Worm (Caenorhabditis elegans): ENCODE measurements around the gene T24A6.17.
"Not testable (repeated sequence)": the region's sequence is repeated elsewhere in the genome, so short reads cannot be mapped to it uniquely, and the experiment has no call there.

The T24A6.17 gene

ce11 chrV:3575759-3576158 is 11.5 kb upstream of the T24A6.17 start, which contains the start of gene grl-27 (continued):
- TF ChIP-seq gei-17 (GFP tag; optimal IDR thresholded peaks at IDR 0.05) (no peak), lag-1 (GFP tag; IDR thresholded peaks at IDR 0.05) (no peak), pha-4 (tag; optimal IDR thresholded peaks at IDR 0.05) (no peak), attf-3 (GFP tag; conservative IDR thresholded peaks at IDR 0.05) (no peak), madf-8 (GFP tag; conservative IDR thresholded peaks at IDR 0.05) (no peak)

DNA sequence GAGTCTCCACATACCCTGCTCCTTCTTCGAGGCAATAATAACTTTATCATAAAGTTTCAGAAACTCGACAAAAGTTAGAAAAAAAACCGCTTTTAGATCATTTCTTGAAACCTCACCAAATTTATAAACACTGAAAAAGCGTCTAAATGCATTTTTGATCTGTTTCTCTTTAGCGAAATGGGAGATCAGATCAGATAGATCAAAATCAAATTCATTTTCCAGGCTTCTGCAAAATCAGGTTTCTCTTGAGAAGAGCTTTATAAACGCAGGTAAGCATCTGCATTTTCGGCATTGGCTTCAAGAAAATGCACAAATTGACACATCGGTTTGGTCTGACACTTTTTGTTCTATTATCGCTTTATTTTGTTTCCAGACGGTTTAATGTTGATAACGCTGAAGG is 8.2 kb upstream of the T24A6.17 start, which contains the start of gene F40C5.1:
F40C5.1 (plus strand) TSS at position 301 of the 400 bp plus-strand sequence.
- TF ChIP-seq F22D6.2 (tag; optimal IDR thresholded peaks at IDR 0.05); F49E8.2 (tag; optimal IDR thresholded peaks at IDR 0.05; ENCODE audit: insufficient read depth); Y67H2A.10 (GFP tag; conservative IDR thresholded peaks at IDR 0.05): not testable (repeated sequence)

ce11 chrV:3570695-3571094 is 6.5 kb upstream of the T24A6.17 start, which contains the start of gene F40C5.2:
Gene F40C5.2 (plus strand): TSS chrV:3570995.
- not testable (repeated sequence) for TF ChIP-seq F10E7.11 (tag; optimal IDR thresholded peaks at IDR 0.05); bed-1 (GFP tag; IDR thresholded peaks at IDR 0.05); ztf-22 (GFP tag; optimal IDR thresholded peaks at IDR 0.05)

DNA sequence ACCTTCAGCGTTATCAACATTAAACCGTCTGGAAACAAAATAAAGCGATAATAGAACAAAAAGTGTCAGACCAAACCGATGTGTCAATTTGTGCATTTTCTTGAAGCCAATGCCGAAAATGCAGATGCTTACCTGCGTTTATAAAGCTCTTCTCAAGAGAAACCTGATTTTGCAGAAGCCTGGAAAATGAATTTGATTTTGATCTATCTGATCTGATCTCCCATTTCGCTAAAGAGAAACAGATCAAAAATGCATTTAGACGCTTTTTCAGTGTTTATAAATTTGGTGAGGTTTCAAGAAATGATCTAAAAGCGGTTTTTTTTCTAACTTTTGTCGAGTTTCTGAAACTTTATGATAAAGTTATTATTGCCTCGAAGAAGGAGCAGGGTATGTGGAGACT is 1.4 kb downstream of the T24A6.17 start, which contains the start of gene T24A6.16:
T24A6.16 (minus strand) TSS at position 101 of the 400 bp plus-strand sequence.
- TF ChIP-seq tbp1 (GFP tag; optimal IDR thresholded peaks at IDR 0.05); mxl-1 (tag; optimal IDR thresholded peaks at IDR 0.05); ztf-3 (GFP tag; optimal IDR thresholded peaks at IDR 0.05): not testable (repeated sequence)

DNA sequence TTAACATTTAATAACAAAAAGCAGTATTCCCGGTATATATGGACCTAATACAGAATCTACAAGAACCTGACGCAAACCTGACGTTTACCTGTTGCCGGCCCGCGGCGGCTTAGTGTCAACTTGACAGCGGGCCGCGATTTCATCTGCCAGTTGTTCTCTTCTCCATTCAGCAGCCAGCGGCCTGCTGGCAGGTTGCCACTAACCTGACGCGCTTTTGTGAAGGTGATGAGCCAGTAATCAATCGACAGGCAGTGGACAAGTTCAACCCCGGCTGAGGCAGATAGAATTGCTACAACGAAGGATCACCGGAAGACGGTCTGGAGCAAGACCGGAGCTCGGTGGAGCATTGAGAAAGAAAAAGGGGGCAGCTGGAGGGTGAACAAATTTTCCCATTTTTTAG is 4.5 kb downstream of the T24A6.17 start:
- TF ChIP-seq hsf-1 (GFP tag; IDR thresholded peaks at IDR 0.05), result peak; percentile 52; the same call in 1 of the 2 replicates

DNA sequence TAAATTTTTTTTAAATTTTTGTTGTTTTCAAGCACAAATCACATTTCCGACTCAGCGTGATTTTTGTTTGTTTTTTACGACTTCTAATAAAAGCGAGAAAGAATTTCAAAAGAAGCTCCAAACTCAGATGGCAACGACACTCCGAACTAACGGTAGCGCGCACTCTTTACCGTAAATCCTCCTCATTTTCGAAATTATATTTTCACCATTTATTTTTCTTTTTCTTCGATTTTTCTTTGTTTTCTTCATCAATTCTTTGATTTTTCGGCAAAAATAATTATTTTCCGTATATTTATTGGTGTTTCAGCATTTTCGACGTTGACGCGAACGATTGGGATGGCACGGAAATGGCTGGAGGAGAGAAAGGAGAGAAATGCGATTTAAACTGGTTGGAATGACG is 5.5 kb downstream of the T24A6.17 start, which contains the start of gene T24A6.1:
T24A6.1 (plus strand) TSS at position 301 of the 400 bp plus-strand sequence.
- TF ChIP-seq tbx-9 (tag; optimal IDR thresholded peaks at IDR 0.05; ENCODE audit: borderline replicate concordance); bed-1 (GFP tag; IDR thresholded peaks at IDR 0.05); ztf-3 (GFP tag; optimal IDR thresholded peaks at IDR 0.05): not testable (repeated sequence)

DNA sequence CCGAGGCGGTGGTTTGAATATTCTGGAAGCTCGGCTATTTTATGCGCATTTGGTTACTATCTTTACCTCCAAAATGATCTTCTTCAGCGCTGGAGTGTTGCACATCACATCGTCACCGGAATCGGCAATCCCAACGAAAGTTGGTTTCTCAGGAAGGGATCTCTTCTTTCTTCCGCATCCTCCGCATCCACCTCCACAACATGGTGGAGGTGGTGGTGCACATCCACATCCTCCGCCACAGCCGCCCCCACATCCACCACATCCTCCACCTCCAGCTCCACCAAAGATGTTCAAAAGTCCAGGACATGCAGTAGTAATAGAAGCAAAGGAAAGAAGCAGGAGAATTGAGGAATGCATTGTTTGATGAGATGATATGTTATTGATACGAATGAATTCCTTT is 6.8 kb downstream of the T24A6.17 start, which contains the start of gene grl-31:
grl-31 (minus strand) TSS at position 357 of the 400 bp plus-strand sequence.
- TF ChIP-seq snpc-3.4 (tag; optimal IDR thresholded peaks at IDR 0.05), result no peak
- peak; percentile 59 for TF ChIP-seq zfh-2 (GFP tag; conservative IDR thresholded peaks at IDR 0.05)

- TF ChIP-seq madf-8 (GFP tag; conservative IDR thresholded peaks at IDR 0.05), result no peak
- no peak for TF ChIP-seq hlh-12 (tag; optimal IDR thresholded peaks at IDR 0.05)
- TF ChIP-seq ztf-6 (GFP tag; IDR thresholded peaks at IDR 0.05), result no peak
- no peak for TF ChIP-seq madf-3 (GFP tag; IDR thresholded peaks at IDR 0.05)
- no peak for TF ChIP-seq ztf-18 (tag; optimal IDR thresholded peaks at IDR 0.05)
- no peak for TF ChIP-seq unc-130 (GFP tag; optimal IDR thresholded peaks at IDR 0.05)
- TF ChIP-seq snpc-4 (GFP tag; optimal IDR thresholded peaks at IDR 0.05), result no peak
- TF ChIP-seq snpc-4 (tag; optimal IDR thresholded peaks at IDR 0.05), result no peak
- no peak for TF ChIP-seq egl-44 (GFP tag; IDR thresholded peaks at IDR 0.05)
- no peak for TF ChIP-seq ztf-22 (GFP tag; optimal IDR thresholded peaks at IDR 0.05)
- TF ChIP-seq attf-5 (GFP tag; optimal IDR thresholded peaks at IDR 0.05), result no peak
- TF ChIP-seq nfyb-1 (GFP tag; IDR thresholded peaks at IDR 0.05), result no peak
- no peak for TF ChIP-seq dpl-1 (GFP tag; optimal IDR thresholded peaks at IDR 0.05)
- no peak for TF ChIP-seq dox-1 (GFP tag; IDR thresholded peaks at IDR 0.05)
- TF ChIP-seq hrde-1 (tag; optimal IDR thresholded peaks at IDR 0.05; ENCODE audit: borderline replicate concordance), result no peak
- TF ChIP-seq ccch-3 (GFP tag; optimal IDR thresholded peaks at IDR 0.05), result no peak
- TF ChIP-seq let-526 (GFP tag; IDR thresholded peaks at IDR 0.05), result no peak
- TF ChIP-seq fkh-3 (tag; optimal IDR thresholded peaks at IDR 0.05), result no peak
- no peak for TF ChIP-seq mel-28 (tag; optimal IDR thresholded peaks at IDR 0.05; ENCODE audit: borderline replicate concordance)
Observed at ce11 chrV:3555986-3556385, 8.2 kb downstream of the T24A6.17 start, which contains the start of gene grl-30. Gene grl-30 (plus strand): TSS chrV:3556286.
